Worm (Caenorhabditis elegans): Measurements from ENCODE around the gene C45H4.13.

ce11 chrV:2132675-2133074 is 18.1 kb downstream of the C45H4.13 start:
- TF ChIP-seq ama-1 (optimal IDR thresholded peaks at IDR 0.05) (no peak), pes-1 (GFP tag; IDR thresholded peaks at IDR 0.05) (no peak), ets-7 (tag; optimal IDR thresholded peaks at IDR 0.05) (no peak), tbx-11 (GFP tag; IDR thresholded peaks at IDR 0.05) (no peak), tbx-37 (GFP tag; conservative IDR thresholded peaks at IDR 0.05) (no peak), ceh-36 (tag; optimal IDR thresholded peaks at IDR 0.05) (no peak), hmg-4 (GFP tag; optimal IDR thresholded peaks at IDR 0.05) (no peak), flt-1 (GFP tag; IDR thresholded peaks at IDR 0.05) (no peak), hmbx-1 (tag; optimal IDR thresholded peaks at IDR 0.05) (no peak), aly-1 (tag; optimal IDR thresholded peaks at IDR 0.05) (no peak), sea-1 (GFP tag; conservative IDR thresholded peaks at IDR 0.05) (no peak), ceh-13 (GFP tag; optimal IDR thresholded peaks at IDR 0.05) (no peak), tra-4 (tag; optimal IDR thresholded peaks at IDR 0.05) (no peak)

Data from whole organism, early embryonic.